Fruit fly (Drosophila melanogaster): ENCODE results near the gene NHP2.
A peak's percentile ranks its signal among the peaks of the same experiment; 100 is the strongest.

The NHP2 gene

DNA sequence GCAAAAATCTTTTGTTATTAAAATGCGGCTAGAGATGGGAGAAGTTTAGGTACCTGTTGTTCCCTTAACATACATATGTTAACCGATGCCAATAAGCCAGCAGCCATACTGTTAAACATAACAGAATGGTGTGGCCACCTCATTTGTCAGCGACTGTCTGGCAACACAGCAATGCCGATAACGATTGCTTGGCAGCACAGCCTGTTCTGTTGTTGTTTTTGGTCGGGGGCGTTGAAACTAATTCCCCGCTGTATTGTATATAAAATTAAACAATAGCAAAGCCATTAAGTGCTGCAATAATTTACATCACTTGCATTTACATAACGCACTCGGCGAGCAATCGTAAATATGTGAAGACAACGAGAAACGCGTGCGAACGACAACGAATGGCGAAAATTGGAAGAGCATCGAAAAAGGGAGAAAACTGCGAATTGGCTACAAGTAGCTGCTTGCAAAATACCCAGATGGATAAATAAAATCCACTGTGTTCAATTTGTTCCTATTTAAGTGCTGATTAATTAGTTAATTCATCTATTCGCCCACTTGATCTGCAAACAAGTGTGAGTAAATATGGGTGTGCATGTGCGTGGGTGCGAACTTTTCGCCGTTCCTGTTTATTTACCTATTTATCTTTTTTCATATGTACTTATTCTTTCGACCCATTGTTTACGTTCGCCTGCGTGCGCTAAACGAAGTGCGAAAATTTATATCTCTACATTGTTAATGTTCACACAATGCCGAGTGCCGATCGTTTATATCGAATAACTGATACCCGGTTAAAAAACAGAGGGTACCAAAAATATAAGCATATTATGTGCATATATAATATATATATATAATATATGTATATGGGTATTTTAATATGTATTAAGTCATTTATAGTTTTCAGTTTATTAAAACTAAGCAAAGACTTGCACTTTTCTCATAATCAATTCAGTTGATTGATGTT lies 39.9 kb downstream of the NHP2 start, which contains the start of the genes Tsen34 and Mgat4a (continued):
- no peak for TF ChIP-seq Ptx1 (GFP tag; IDR thresholded peaks at IDR 0.05)
- TF ChIP-seq Pdp1 (GFP tag; optimal IDR thresholded peaks at IDR 0.05), result peak; percentile 9 to 65
- peak; percentile 3 for TF ChIP-seq repo (GFP tag; optimal IDR thresholded peaks at IDR 0.05)
- TF ChIP-seq CG31224 (GFP tag; IDR thresholded peaks at IDR 0.05), result peak; percentile 51
- no peak for TF ChIP-seq toy (GFP tag; IDR thresholded peaks at IDR 0.05)
- peak; percentile 31; the same call in 1 of the 3 replicates for TF ChIP-seq CG14860 (GFP tag; IDR thresholded peaks at IDR 0.05; ENCODE audit: partially characterized antibody)
- TF ChIP-seq CG12744 (GFP tag; optimal IDR thresholded peaks at IDR 0.05), result peak; percentile 52
- TF ChIP-seq CG15011 (GFP tag; optimal IDR thresholded peaks at IDR 0.05), result peak; percentile 65
- TF ChIP-seq Adf1 (GFP tag; IDR thresholded peaks at IDR 0.05), result peak; percentile 48; the same call in 1 of the 2 replicates
- TF ChIP-seq Atf-2 (GFP tag; optimal IDR thresholded peaks at IDR 0.05), result no peak
- peak; percentile 18 for TF ChIP-seq Myb (GFP tag; optimal IDR thresholded peaks at IDR 0.05)
- TF ChIP-seq CG2116 (GFP tag; optimal IDR thresholded peaks at IDR 0.05), result peak; percentile 71
- TF ChIP-seq CG10147 (GFP tag; optimal IDR thresholded peaks at IDR 0.05), result no peak
- TF ChIP-seq CG2712 (tag; optimal IDR thresholded peaks at IDR 0.05), result peak; percentile 10
- peak; percentile 82 for TF ChIP-seq CG4617 (GFP tag; optimal IDR thresholded peaks at IDR 0.05; ENCODE audit: borderline replicate concordance)
- TF ChIP-seq rib (GFP tag; IDR thresholded peaks at IDR 0.05), result peak; percentile 87
- TF ChIP-seq dan (GFP tag; IDR thresholded peaks at IDR 0.05), result no peak
- no peak for TF ChIP-seq sim (GFP tag; IDR thresholded peaks at IDR 0.05)
- TF ChIP-seq Bteb2 (GFP tag; optimal IDR thresholded peaks at IDR 0.05), result peak; percentile 12
- TF ChIP-seq CG14710 (tag; optimal IDR thresholded peaks at IDR 0.05), result peak; percentile 40
- TF ChIP-seq ttk (GFP tag; IDR thresholded peaks at IDR 0.05), result no peak
- TF ChIP-seq CkIIα-i1 (GFP tag; IDR thresholded peaks at IDR 0.05), result no peak
- TF ChIP-seq CG8359 (GFP tag; optimal IDR thresholded peaks at IDR 0.05; ENCODE audit: borderline replicate concordance), result no peak
- TF ChIP-seq prd (optimal IDR thresholded peaks at IDR 0.05), result no peak
- peak; percentile 45; the same call in 2 of the 3 replicates for TF ChIP-seq prd (GFP tag; IDR thresholded peaks at IDR 0.05)
- TF ChIP-seq scrt (GFP tag; optimal IDR thresholded peaks at IDR 0.05), result peak; percentile 90
- peak; percentile 31 for TF ChIP-seq CG17829 (tag; optimal IDR thresholded peaks at IDR 0.05)
- TF ChIP-seq aop (GFP tag; IDR thresholded peaks at IDR 0.05), result no peak
- TF ChIP-seq lab (GFP tag; optimal IDR thresholded peaks at IDR 0.05), result no peak
- no peak for TF ChIP-seq CG7745 (tag; optimal IDR thresholded peaks at IDR 0.05)
- peak; percentile 2 for TF ChIP-seq pum (GFP tag; optimal IDR thresholded peaks at IDR 0.05)
- no peak for TF ChIP-seq CG12391 (tag; optimal IDR thresholded peaks at IDR 0.05)
- TF ChIP-seq CG17361 (GFP tag; IDR thresholded peaks at IDR 0.05), result no peak; the same call in 2 of the 3 replicates
- TF ChIP-seq CG3726 (GFP tag; IDR thresholded peaks at IDR 0.05), result no peak
- TF ChIP-seq sr (GFP tag; IDR thresholded peaks at IDR 0.05), result peak; percentile 87
- TF ChIP-seq CG3995 (GFP tag; optimal IDR thresholded peaks at IDR 0.05), result peak; percentile 18
- peak; percentile 33 for TF ChIP-seq CG12104 (GFP tag; optimal IDR thresholded peaks at IDR 0.05)
- peak; percentile 38; the same call in 1 of the 2 replicates for TF ChIP-seq gsb (GFP tag; IDR thresholded peaks at IDR 0.05)
- peak; percentile 58 for TF ChIP-seq trem (tag; optimal IDR thresholded peaks at IDR 0.05)
- no peak for TF ChIP-seq fd64A (GFP tag; optimal IDR thresholded peaks at IDR 0.05)
- TF ChIP-seq CG17186 (GFP tag; optimal IDR thresholded peaks at IDR 0.05), result peak; percentile 31
- TF ChIP-seq MBD-R2 (GFP tag; IDR thresholded peaks at IDR 0.05), result no peak; the same call in none of the 2 replicates
- no peak for TF ChIP-seq Deaf1 (tag; optimal IDR thresholded peaks at IDR 0.05)
- TF ChIP-seq insv (GFP tag; optimal IDR thresholded peaks at IDR 0.05), result peak in 1 of 2 experiments; percentile 78
- 0 out of 2 replicates have a peak, but pooled peaks have one; percentile 28 for TF ChIP-seq sna (GFP tag; IDR thresholded peaks at IDR 0.05; ENCODE audit: partially characterized antibody)
- TF ChIP-seq gce (GFP tag; IDR thresholded peaks at IDR 0.05), result no peak
- TF ChIP-seq CG1647 (GFP tag; optimal IDR thresholded peaks at IDR 0.05), result peak; percentile 57
- TF ChIP-seq CG18476 (GFP tag; optimal IDR thresholded peaks at IDR 0.05), result peak; percentile 15

Data from whole organism, embryonic.